Fruit fly (Drosophila melanogaster) whole organism, adult: ENCODE results near the gene vsg.

ENCODE experiments used
- CG14711 ChIP-seq: fragments of 200-800 bp; sonication (Bioruptor generic); optimal IDR thresholded peaks from 2 replicates; lab custom pipeline; 2018; ENCODE audit warnings: missing biosample characterization, mild to moderate bottlenecking, missing genetic modification characterization, moderate library complexity
- CG33017 ChIP-seq: fragments of 200-800 bp; sonication (Bioruptor generic); optimal IDR thresholded peaks from 2 replicates; lab custom pipeline; 2018; ENCODE audit warnings: missing biosample characterization, mild to moderate bottlenecking, missing genetic modification characterization, moderate library complexity
- CG5204 ChIP-seq: fragments of 200-800 bp; sonication (Bioruptor generic); optimal IDR thresholded peaks from 2 replicates; lab custom pipeline; 2016; ENCODE audit warnings: missing biosample characterization, missing genetic modification characterization

- TF ChIP-seq CG5204 (GFP tag; lab: Kevin White, UChicago): no peak
- TF ChIP-seq CG14711: no peak
- no peak for TF ChIP-seq CG33017 (tag; lab: Kevin White, UChicago)
Measured at dm6 chr3L:9711203-9711602, 2.9 kb upstream of the vsg start.
